Worm (Caenorhabditis elegans) whole organism, L1 larva: ENCODE measurements around the gene hlh-14.

Experiments
- C16A3.4 ChIP-seq: fragments of 150-350 bp; optimal IDR thresholded peaks from 2 replicates; lab custom pipeline; 2014; ENCODE audit warnings: missing biosample characterization, missing genetic modification characterization
- C34B4.2 ChIP-seq: sonication (generic microtip); optimal IDR thresholded peaks from 2 replicates; lab custom pipeline; 2017; ENCODE audit warnings: mild to moderate bottlenecking, missing genetic modification characterization, missing compliant biosample characterization
- F16B12.6 ChIP-seq: fragments of 150-350 bp; optimal IDR thresholded peaks from 2 replicates; lab custom pipeline; 2014; ENCODE audit warnings: missing biosample characterization, missing genetic modification characterization
- aha-1 ChIP-seq: fragments of 150-350 bp; optimal IDR thresholded peaks from 2 replicates; lab custom pipeline; 2014; ENCODE audit warnings: missing biosample characterization, missing genetic modification characterization
- blmp-1 ChIP-seq: fragments of 150-350 bp; optimal IDR thresholded peaks from 2 replicates; lab custom pipeline; 2014; ENCODE audit warnings: missing biosample characterization, missing genetic modification characterization
- ceh-63 ChIP-seq: fragments of 200-800 bp; sonication (Bioruptor generic); optimal IDR thresholded peaks from 2 replicates; lab custom pipeline; 2018; ENCODE audit warnings: mild to moderate bottlenecking, missing genetic modification characterization, missing compliant biosample characterization
- ceh-90 ChIP-seq: sonication (generic microtip); optimal IDR thresholded peaks from 2 replicates; lab custom pipeline; 2016; ENCODE audit warnings: missing genetic modification characterization, missing compliant biosample characterization
- dpl-1 ChIP-seq, 3 experiments: fragments of 150-350 bp in 2 of 3; sonication (generic microtip) in 1 of 3; optimal IDR thresholded peaks; 2 replicates each; lab custom pipeline; 2014 to 2017; ENCODE audit warnings: missing biosample characterization in 3 of 3, missing genetic modification characterization in 3 of 3, missing genetic modification reagents in 3 of 3
- dsc-1 ChIP-seq: sonication (generic microtip); optimal IDR thresholded peaks from 2 replicates; lab custom pipeline; 2016; ENCODE audit warnings: mild to moderate bottlenecking, missing genetic modification characterization, missing compliant biosample characterization
- egl-27 ChIP-seq, 2 experiments: fragments of 150-350 bp in 1 of 2; sonication (generic microtip); optimal IDR thresholded peaks; 3 replicates each; lab custom pipeline; 2017 to 2018; ENCODE audit warnings: missing biosample characterization in 2 of 2, missing genetic modification characterization in 2 of 2, missing genetic modification reagents in 2 of 2
- elt-2 ChIP-seq: sonication (generic microtip); optimal IDR thresholded peaks from 2 replicates; lab custom pipeline; 2016; ENCODE audit warnings: missing genetic modification characterization, mild to moderate bottlenecking, inconsistent platforms, missing compliant biosample characterization, missing genetic modification reagents
- elt-3 ChIP-seq, 6 experiments: fragments of 150-350 bp in 1 of 6; sonication (generic microtip); optimal IDR thresholded peaks; 2 replicates each; lab custom pipeline; 2017 to 2018; ENCODE audit warnings: missing biosample characterization in 6 of 6, missing genetic modification characterization in 6 of 6, inconsistent platforms in 1 of 6
- fkh-8 ChIP-seq: sonication (generic microtip); optimal IDR thresholded peaks from 2 replicates; lab custom pipeline; 2016; ENCODE audit warnings: mild to moderate bottlenecking, missing genetic modification characterization, missing compliant biosample characterization
- fos-1 ChIP-seq: fragments of 150-350 bp; optimal IDR thresholded peaks from 2 replicates; lab custom pipeline; 2014; ENCODE audit warnings: missing biosample characterization, missing genetic modification characterization
- grh-1 ChIP-seq: fragments of 200-800 bp; sonication (Bioruptor generic); IDR thresholded peaks from 2 replicates; pipeline ENCODE4 v1.3.6; 2022; ENCODE audit warnings: missing genetic modification reagents, missing genetic modification characterization, missing compliant biosample characterization
- hlh-4 ChIP-seq: sonication (generic microtip); optimal IDR thresholded peaks from 2 replicates; lab custom pipeline; 2016; ENCODE audit warnings: mild to moderate bottlenecking, missing genetic modification characterization, missing compliant biosample characterization
- irx-1 ChIP-seq: sonication (generic microtip); optimal IDR thresholded peaks from 2 replicates; lab custom pipeline; 2016; ENCODE audit warnings: missing genetic modification characterization, missing compliant biosample characterization
- lin-13 ChIP-seq: fragments of 150-350 bp; optimal IDR thresholded peaks from 2 replicates; lab custom pipeline; 2014; ENCODE audit warnings: missing biosample characterization, missing genetic modification reagents, missing genetic modification characterization
- lin-14 ChIP-seq: fragments of 200-800 bp; sonication (Bioruptor generic); optimal IDR thresholded peaks from 2 replicates; lab custom pipeline; 2018; ENCODE audit warnings: mild to moderate bottlenecking, missing genetic modification characterization, moderate library complexity, missing compliant biosample characterization
- lin-15B ChIP-seq: fragments of 150-350 bp; sonication (generic microtip); optimal IDR thresholded peaks from 3 replicates; lab custom pipeline; 2014; ENCODE audit warnings: missing biosample characterization, missing genetic modification characterization
- lin-35 ChIP-seq, 2 experiments: fragments of 150-350 bp; optimal IDR thresholded peaks; 2 replicates each; lab custom pipeline; 2014; ENCODE audit warnings: missing biosample characterization in 2 of 2, missing genetic modification characterization in 2 of 2, missing genetic modification reagents in 2 of 2
- lir-3 ChIP-seq: sonication (generic microtip); optimal IDR thresholded peaks from 2 replicates; lab custom pipeline; 2016; ENCODE audit warnings: mild to moderate bottlenecking, missing genetic modification characterization, moderate library complexity, missing compliant biosample characterization; ENCODE audit not compliant: poor library complexity
- lsy-2 ChIP-seq, 2 experiments: fragments of 150-350 bp; optimal IDR thresholded peaks; 2 replicates each; lab custom pipeline; 2014; ENCODE audit warnings: missing biosample characterization in 2 of 2, missing genetic modification characterization in 2 of 2
- mab-9 ChIP-seq: fragments of 200-800 bp; sonication (Bioruptor generic); IDR thresholded peaks from 2 replicates; pipeline ENCODE4 v1.3.6; 2022; ENCODE audit warnings: missing genetic modification reagents, missing genetic modification characterization, missing compliant biosample characterization
- mdl-1 ChIP-seq, 2 experiments: fragments of 150-350 bp; optimal IDR thresholded peaks; 2 replicates each; lab custom pipeline; 2014 to 2017; ENCODE audit warnings: missing biosample characterization in 2 of 2, missing genetic modification characterization in 2 of 2, inconsistent platforms in 1 of 2
- mep-1 ChIP-seq: fragments of 150-350 bp; optimal IDR thresholded peaks from 2 replicates; lab custom pipeline; 2014; ENCODE audit warnings: missing biosample characterization, missing genetic modification characterization
- nhr-11 ChIP-seq: fragments of 150-350 bp; optimal IDR thresholded peaks from 2 replicates; lab custom pipeline; 2014; ENCODE audit warnings: missing biosample characterization, missing genetic modification characterization
- nhr-19 ChIP-seq: fragments of 200-800 bp; sonication (Bioruptor generic); conservative IDR thresholded peaks from 2 replicates; pipeline ENCODE4 v1.3.6; 2022; ENCODE audit warnings: missing genetic modification characterization, missing compliant biosample characterization
- nhr-20 ChIP-seq: sonication (generic microtip); optimal IDR thresholded peaks from 2 replicates; lab custom pipeline; 2016; ENCODE audit warnings: mild to moderate bottlenecking, missing genetic modification characterization, missing compliant biosample characterization
- nhr-237 ChIP-seq: fragments of 150-350 bp; optimal IDR thresholded peaks from 2 replicates; lab custom pipeline; 2014; ENCODE audit warnings: missing biosample characterization, missing genetic modification characterization
- nhr-47 ChIP-seq: sonication (generic microtip); optimal IDR thresholded peaks from 2 replicates; lab custom pipeline; 2016; ENCODE audit warnings: mild to moderate bottlenecking, missing genetic modification characterization, moderate library complexity, missing compliant biosample characterization
- nhr-71 ChIP-seq: sonication (generic microtip); optimal IDR thresholded peaks from 2 replicates; lab custom pipeline; 2016; ENCODE audit warnings: mild to moderate bottlenecking, missing genetic modification characterization, moderate library complexity, missing compliant biosample characterization
- nhr-76 ChIP-seq: sonication (generic microtip); optimal IDR thresholded peaks from 2 replicates; lab custom pipeline; 2017; ENCODE audit warnings: missing biosample characterization, missing genetic modification characterization
- nhr-77 ChIP-seq: fragments of 150-350 bp; optimal IDR thresholded peaks from 2 replicates; lab custom pipeline; 2014; ENCODE audit warnings: missing biosample characterization, missing genetic modification characterization
- nhr-85 ChIP-seq: sonication (generic microtip); peaks from one replicate; lab custom pipeline; 2016; ENCODE audit warnings: missing genetic modification characterization, inconsistent platforms, missing compliant biosample characterization
- pqm-1 ChIP-seq: sonication (generic microtip); optimal IDR thresholded peaks from 3 replicates; lab custom pipeline; 2017; ENCODE audit warnings: missing biosample characterization, missing genetic modification characterization
- rnt-1 ChIP-seq: sonication (generic microtip); optimal IDR thresholded peaks from 2 replicates; lab custom pipeline; 2016; ENCODE audit warnings: mild to moderate bottlenecking, missing genetic modification characterization, moderate library complexity, missing compliant biosample characterization
- skn-1 ChIP-seq: fragments of 150-350 bp; optimal IDR thresholded peaks from 2 replicates; lab custom pipeline; 2014; ENCODE audit warnings: missing biosample characterization, missing genetic modification characterization
- snpc-4 ChIP-seq: fragments of 150-350 bp; optimal IDR thresholded peaks from 2 replicates; lab custom pipeline; 2014; ENCODE audit warnings: missing biosample characterization, missing genetic modification characterization
- snu-23 ChIP-seq: sonication (generic microtip); optimal IDR thresholded peaks from 2 replicates; lab custom pipeline; 2016; ENCODE audit warnings: missing genetic modification characterization, missing compliant biosample characterization
- sup-37 ChIP-seq: fragments of 200-800 bp; sonication (Bioruptor generic); optimal IDR thresholded peaks from 2 replicates; lab custom pipeline; 2018; ENCODE audit warnings: mild to moderate bottlenecking, missing genetic modification characterization, missing compliant biosample characterization
- swsn-7 ChIP-seq: sonication (generic microtip); optimal IDR thresholded peaks from 2 replicates; lab custom pipeline; 2016; ENCODE audit warnings: missing genetic modification characterization, missing compliant biosample characterization
- tbx-2 ChIP-seq: sonication (generic microtip); optimal IDR thresholded peaks from 2 replicates; lab custom pipeline; 2016; ENCODE audit warnings: missing genetic modification characterization, missing compliant biosample characterization
- unc-130 ChIP-seq: fragments of 150-350 bp; optimal IDR thresholded peaks from 2 replicates; lab custom pipeline; 2017; ENCODE audit warnings: missing biosample characterization, missing genetic modification characterization, inconsistent platforms
- unc-30 ChIP-seq: sonication (generic microtip); optimal IDR thresholded peaks from 2 replicates; lab custom pipeline; 2017; ENCODE audit warnings: missing biosample characterization, missing genetic modification characterization
- vab-15 ChIP-seq: sonication (generic microtip); optimal IDR thresholded peaks from 2 replicates; lab custom pipeline; 2017; ENCODE audit warnings: missing genotype, mild to moderate bottlenecking, missing genetic modification characterization, missing compliant biosample characterization
- ztf-11 ChIP-seq, 2 experiments: sonication (generic microtip); optimal IDR thresholded peaks; 2 replicates each; lab custom pipeline; 2016 to 2017; ENCODE audit warnings: missing genetic modification characterization in 2 of 2, missing biosample characterization in 1 of 2, missing compliant biosample characterization in 1 of 2
- ztf-4 ChIP-seq: fragments of 150-350 bp; optimal IDR thresholded peaks from 2 replicates; lab custom pipeline; 2014; ENCODE audit warnings: missing biosample characterization, missing genetic modification characterization

hlh-14 gene

DNA sequence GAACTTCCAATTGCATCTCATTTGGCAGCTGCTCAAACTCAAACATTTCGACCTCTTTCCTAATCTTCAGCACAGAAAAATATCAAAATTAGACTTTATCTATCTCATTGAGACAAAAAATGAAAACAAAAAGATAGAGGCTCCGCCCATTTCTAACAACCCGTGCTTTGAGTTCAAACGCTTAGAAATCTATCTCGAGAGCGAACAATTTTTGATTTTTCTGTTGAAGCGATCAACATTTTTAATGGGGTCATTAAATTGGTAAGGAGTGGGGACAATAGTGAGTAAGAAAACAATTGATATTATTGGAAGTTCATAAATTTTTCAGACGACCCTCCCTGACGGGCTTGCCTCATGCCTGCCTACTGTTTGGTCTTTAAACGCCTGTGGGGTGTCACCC, 39.8 kb downstream of the hlh-14 start, which contains the start of the genes C25H3.10 and C25H3.1:
Gene C25H3.10, minus strand, starts transcription at position 101 of the 400 bp plus-strand sequence.
Gene C25H3.1, plus strand, starts transcription at position 203 of the 400 bp plus-strand sequence.
- TF ChIP-seq nhr-19 (GFP tag; lab: Robert Waterston, UW): peak; percentile 10
- TF ChIP-seq nhr-20: peak; percentile 19
- TF ChIP-seq snpc-4 (tag; lab: Kevin White, UChicago): peak; percentile 57
- peak; percentile 33 for TF ChIP-seq snu-23 (GFP tag; lab: Kevin White, UChicago)
- peak; percentile 2 to 4 for TF ChIP-seq lsy-2 (tag; optimal IDR thresholded peaks at IDR 0.05; lab: Kevin White, UChicago)
- no peak for TF ChIP-seq C34B4.2 (tag; lab: Kevin White, UChicago)
- peak; percentile 44 for TF ChIP-seq rnt-1 (tag; lab: Kevin White, UChicago)
- TF ChIP-seq skn-1: no peak
- no peak for TF ChIP-seq grh-1 (GFP tag; lab: Robert Waterston, UW)
- TF ChIP-seq dpl-1 (GFP tag; optimal IDR thresholded peaks at IDR 0.05; lab: Kevin White, UChicago): no peak
- no peak for TF ChIP-seq sup-37 (GFP tag; lab: Kevin White, UChicago)
- TF ChIP-seq nhr-71 (tag; lab: Kevin White, UChicago): peak; percentile 39
- TF ChIP-seq blmp-1 (tag; lab: Kevin White, UChicago): peak; percentile 20
- TF ChIP-seq lin-14 (GFP tag; lab: Kevin White, UChicago): peak; percentile 6

- TF ChIP-seq sup-37 (GFP tag; lab: Kevin White, UChicago): no peak
- TF ChIP-seq fkh-8 (tag; lab: Kevin White, UChicago): peak; percentile 19
- no peak for TF ChIP-seq egl-27 (tag; optimal IDR thresholded peaks at IDR 0.05; lab: Kevin White, UChicago)
- peak; percentile 33 for TF ChIP-seq nhr-47 (tag; lab: Kevin White, UChicago)
- no peak for TF ChIP-seq nhr-237 (tag; lab: Kevin White, UChicago)
- TF ChIP-seq pqm-1 (tag; lab: Kevin White, UChicago): no peak
- no peak for TF ChIP-seq ceh-90 (tag; lab: Kevin White, UChicago)
- TF ChIP-seq C34B4.2 (tag; lab: Kevin White, UChicago): no peak
- peak; percentile 77 for TF ChIP-seq nhr-20
- TF ChIP-seq mab-9: no peak
- peak; percentile 38 for TF ChIP-seq blmp-1 (tag; lab: Kevin White, UChicago)
- peak; percentile 82 for TF ChIP-seq nhr-19 (GFP tag; lab: Robert Waterston, UW)
- TF ChIP-seq nhr-77 (tag; lab: Kevin White, UChicago): no peak
- peak; percentile 46 for TF ChIP-seq vab-15 (tag; lab: Kevin White, UChicago)
- TF ChIP-seq lin-15B (tag; lab: Kevin White, UChicago): no peak
- TF ChIP-seq snu-23 (GFP tag; lab: Kevin White, UChicago): peak; percentile 77
- TF ChIP-seq ztf-4 (tag; lab: Kevin White, UChicago): peak; percentile 35
- no peak for TF ChIP-seq F16B12.6 (tag; lab: Kevin White, UChicago)
- TF ChIP-seq swsn-7 (tag; lab: Kevin White, UChicago): peak; percentile 25
- TF ChIP-seq elt-3 (tag; optimal IDR thresholded peaks at IDR 0.05; lab: Kevin White, UChicago): peak in 2 of 6 experiments; percentile 51 to 85
- TF ChIP-seq irx-1 (tag; lab: Kevin White, UChicago): no peak
- TF ChIP-seq mdl-1 (tag; optimal IDR thresholded peaks at IDR 0.05; lab: Kevin White, UChicago): peak in 1 of 2 experiments; percentile 26
- TF ChIP-seq aha-1 (tag; lab: Kevin White, UChicago): no peak
- peak; percentile 4 for TF ChIP-seq skn-1
- no peak for TF ChIP-seq nhr-76 (tag; lab: Kevin White, UChicago)
- TF ChIP-seq C16A3.4 (tag; lab: Kevin White, UChicago): peak; percentile 50
- TF ChIP-seq dsc-1 (tag; lab: Kevin White, UChicago): no peak
- no peak for TF ChIP-seq hlh-4 (tag; lab: Kevin White, UChicago)
- TF ChIP-seq ceh-63 (GFP tag; lab: Kevin White, UChicago): no peak
- peak; percentile 51 for TF ChIP-seq elt-2 (tag; lab: Kevin White, UChicago)
- TF ChIP-seq lsy-2 (tag; optimal IDR thresholded peaks at IDR 0.05; lab: Kevin White, UChicago): peak; percentile 44 to 55
- peak; percentile 27 to 72 for TF ChIP-seq lin-35 (GFP tag; optimal IDR thresholded peaks at IDR 0.05; lab: Kevin White, UChicago)
- TF ChIP-seq fos-1 (tag; lab: Kevin White, UChicago): no peak
- TF ChIP-seq tbx-2 (tag; lab: Kevin White, UChicago): peak; percentile 57
- TF ChIP-seq rnt-1 (tag; lab: Kevin White, UChicago): peak; percentile 57
- TF ChIP-seq nhr-85: peak; percentile 56
- peak; percentile 88 for TF ChIP-seq nhr-71 (tag; lab: Kevin White, UChicago)
- TF ChIP-seq unc-130 (tag; lab: Kevin White, UChicago): peak; percentile 81
- peak in 2 of 3 experiments; percentile 23 to 44 for TF ChIP-seq dpl-1 (GFP tag; optimal IDR thresholded peaks at IDR 0.05; lab: Kevin White, UChicago)
- TF ChIP-seq unc-30 (tag; lab: Kevin White, UChicago): no peak
- peak; percentile 85 for TF ChIP-seq lin-14 (GFP tag; lab: Kevin White, UChicago)
- no peak for TF ChIP-seq lir-3 (tag; lab: Kevin White, UChicago)
- TF ChIP-seq mep-1 (tag; lab: Kevin White, UChicago): peak; percentile 52
- TF ChIP-seq lin-13 (GFP tag; lab: Kevin White, UChicago): peak; percentile 57
- TF ChIP-seq ztf-11 (tag; optimal IDR thresholded peaks at IDR 0.05; lab: Kevin White, UChicago): no peak
- peak; percentile 36 for TF ChIP-seq nhr-11 (tag; lab: Kevin White, UChicago)
Measured at ce11 chrII:5698254-5698653, 40.4 kb downstream of the hlh-14 start.
